Fruit fly (Drosophila melanogaster) whole organism, embryonic: Measurements from ENCODE around the gene CG4074.
A peak's percentile ranks its signal among the peaks of the same experiment; 100 is the strongest.

Experiments used
- Blimp-1 ChIP-seq: fragments of 200-800 bp; sonication (Bioruptor generic); optimal IDR thresholded peaks from 3 replicates; lab custom pipeline; 2018; ENCODE audit warnings: missing biosample characterization, missing genetic modification characterization, mild to moderate bottlenecking, moderate library complexity, missing genetic modification reagents
- CG10209 ChIP-seq: fragments of 200-800 bp; sonication (Bioruptor generic); optimal IDR thresholded peaks from 3 replicates; lab custom pipeline; 2017; ENCODE audit warnings: missing biosample characterization, mild to moderate bottlenecking, missing genetic modification characterization, missing genetic modification reagents
- CG10654 ChIP-seq: fragments of 200-800 bp; sonication (Bioruptor generic); optimal IDR thresholded peaks from 2 replicates; lab custom pipeline; 2016; ENCODE audit warnings: missing biosample characterization, missing genetic modification characterization
- CG11695 ChIP-seq: fragments of 200-800 bp; sonication (Bioruptor generic); IDR thresholded peaks from 3 replicates; pipeline ENCODE4 v1.3.6; 2022; ENCODE audit warnings: missing biosample characterization, missing genetic modification characterization
- CG12236 ChIP-seq: fragments of 200-800 bp; sonication (Bioruptor generic); optimal IDR thresholded peaks from 2 replicates; lab custom pipeline; 2016; ENCODE audit warnings: missing biosample characterization, missing genetic modification characterization
- CG13296 ChIP-seq: fragments of 200-800 bp; sonication (Bioruptor generic); optimal IDR thresholded peaks from 3 replicates; lab custom pipeline; 2018; ENCODE audit warnings: missing biosample characterization, mild to moderate bottlenecking, missing genetic modification characterization
- CG13624 ChIP-seq: fragments of 200-800 bp; sonication (Bioruptor generic); optimal IDR thresholded peaks from 2 replicates; lab custom pipeline; 2016; ENCODE audit warnings: missing biosample characterization, missing genetic modification characterization
- CG1647 ChIP-seq: fragments of 200-800 bp; sonication (Bioruptor generic); optimal IDR thresholded peaks from 3 replicates; lab custom pipeline; 2016; ENCODE audit warnings: missing biosample characterization, missing genetic modification characterization
- CG17385 ChIP-seq: fragments of 200-800 bp; sonication (Bioruptor generic); optimal IDR thresholded peaks from 3 replicates; lab custom pipeline; 2018; ENCODE audit warnings: missing biosample characterization, mild to moderate bottlenecking, missing genetic modification characterization
- CG2678 ChIP-seq: fragments of 200-800 bp; sonication (Bioruptor generic); optimal IDR thresholded peaks from 3 replicates; lab custom pipeline; 2019; ENCODE audit warnings: missing biosample characterization, mild to moderate bottlenecking, missing genetic modification characterization, moderate library complexity
- CG2712 ChIP-seq: fragments of 200-800 bp; optimal IDR thresholded peaks from 3 replicates; lab custom pipeline; 2019; ENCODE audit warnings: missing biosample characterization, mild to moderate bottlenecking, missing genetic modification characterization, moderate library complexity
- CG3726 ChIP-seq: fragments of 200-800 bp; sonication (Bioruptor generic); IDR thresholded peaks from 3 replicates; pipeline ENCODE4, ENCODE4 v1.3.6; 2022; ENCODE audit warnings: missing biosample characterization, missing genetic modification characterization
- CG3838 ChIP-seq: fragments of 200-800 bp; sonication (Bioruptor generic); optimal IDR thresholded peaks from 3 replicates; lab custom pipeline; 2016; ENCODE audit warnings: missing biosample characterization, missing genetic modification characterization
- CG6765 ChIP-seq: fragments of 200-800 bp; sonication (Bioruptor generic); optimal IDR thresholded peaks from 3 replicates; lab custom pipeline; 2017; ENCODE audit warnings: missing biosample characterization, mild to moderate bottlenecking, missing genetic modification characterization
- CG7839 ChIP-seq: fragments of 200-800 bp; sonication (Bioruptor generic); optimal IDR thresholded peaks from 3 replicates; lab custom pipeline; 2018; ENCODE audit warnings: missing biosample characterization, mild to moderate bottlenecking, missing genetic modification characterization, moderate library complexity
- Dfd ChIP-seq, 2 experiments: fragments of >200 bp; optimal IDR thresholded peaks; 2 replicates each; lab custom pipeline; 2017; ENCODE audit warnings: missing biosample characterization in 2 of 2, missing genetic modification characterization in 2 of 2
- Dip2 ChIP-seq: fragments of 200-800 bp; sonication (Bioruptor generic); IDR thresholded peaks from 2 replicates; pipeline ENCODE4 v1.3.6; 2022; ENCODE audit warnings: missing biosample characterization, missing genetic modification characterization
- Doc2 ChIP-seq: fragments of 200-800 bp; sonication (Bioruptor generic); IDR thresholded peaks from 2 replicates; pipeline ENCODE4 v1.3.6; 2022; ENCODE audit warnings: missing biosample characterization, missing genetic modification characterization
- Eip74EF ChIP-seq, 2 experiments: fragments of 200-800 bp in 1 of 2; fragments of >200 bp in 1 of 2; sonication (Bioruptor generic) in 1 of 2; optimal IDR thresholded peaks; 2 replicates each; lab custom pipeline; 2017 to 2019; ENCODE audit warnings: missing biosample characterization in 2 of 2, missing genetic modification characterization in 2 of 2, mild to moderate bottlenecking in 1 of 2, moderate library complexity in 1 of 2
- Ets65A ChIP-seq: fragments of 200-800 bp; sonication (Bioruptor generic); peaks from one replicate; lab custom pipeline; 2016; ENCODE audit warnings: missing biosample characterization, missing genetic modification characterization
- Hmr ChIP-seq: fragments of 200-800 bp; sonication (Bioruptor generic); optimal IDR thresholded peaks from 3 replicates; lab custom pipeline; 2017; ENCODE audit warnings: mild to moderate bottlenecking, missing biosample characterization, missing genetic modification reagents, missing genetic modification characterization
- Hsf ChIP-seq: fragments of 200-800 bp; sonication (Bioruptor generic); optimal IDR thresholded peaks from 3 replicates; lab custom pipeline; 2016; ENCODE audit warnings: missing biosample characterization, missing genetic modification characterization
- Meics ChIP-seq: fragments of 200-800 bp; sonication (Bioruptor generic); optimal IDR thresholded peaks from 2 replicates; lab custom pipeline; 2017; ENCODE audit warnings: missing biosample characterization, mild to moderate bottlenecking, missing genetic modification characterization
- NfI ChIP-seq: fragments of 200-800 bp; sonication (Bioruptor generic); optimal IDR thresholded peaks from 3 replicates; lab custom pipeline; 2018; ENCODE audit warnings: missing biosample characterization, mild to moderate bottlenecking, missing genetic modification characterization, moderate library complexity
- Oli ChIP-seq: fragments of 200-800 bp; sonication (Bioruptor generic); optimal IDR thresholded peaks from 2 replicates; lab custom pipeline; 2018; ENCODE audit warnings: missing biosample characterization, mild to moderate bottlenecking, missing genetic modification characterization, moderate library complexity
- Poxn ChIP-seq: fragments of 200-800 bp; sonication (Bioruptor generic); IDR thresholded peaks from 2 replicates; pipeline ENCODE4 v1.3.6; 2022; ENCODE audit warnings: missing biosample characterization, missing genetic modification characterization
- Trl ChIP-seq, 3 experiments: fragments of >200 bp in 2 of 3; fragments of 200-800 bp in 1 of 3; sonication (Bioruptor generic) in 1 of 3; optimal IDR thresholded peaks; 2 replicates in 1 of 3; 3 replicates in 2 of 3; lab custom pipeline; 2016 to 2017; ENCODE audit warnings: missing biosample characterization in 1 of 3, missing genetic modification characterization in 1 of 3
- ab ChIP-seq: fragments of 200-800 bp; sonication (Bioruptor generic); optimal IDR thresholded peaks from 2 replicates; lab custom pipeline; 2016; ENCODE audit warnings: missing biosample characterization, missing genetic modification characterization
- bcd ChIP-seq: fragments of 200-800 bp; sonication (Bioruptor generic); optimal IDR thresholded peaks from 2 replicates; lab custom pipeline; 2017; ENCODE audit warnings: missing biosample characterization, mild to moderate bottlenecking, missing genetic modification characterization
- bigmax ChIP-seq: fragments of 200-800 bp; sonication (Bioruptor generic); optimal IDR thresholded peaks from 2 replicates; lab custom pipeline; 2018; ENCODE audit warnings: missing biosample characterization, mild to moderate bottlenecking, missing genetic modification characterization
- chn ChIP-seq: fragments of 200-800 bp; sonication (Bioruptor generic); optimal IDR thresholded peaks from 2 replicates; lab custom pipeline; 2016; ENCODE audit warnings: missing biosample characterization, missing genetic modification characterization
- dmrt99B ChIP-seq: fragments of 200-800 bp; sonication (Bioruptor generic); optimal IDR thresholded peaks from 2 replicates; lab custom pipeline; 2018; ENCODE audit warnings: missing biosample characterization, mild to moderate bottlenecking, missing genetic modification characterization, moderate library complexity
- ewg ChIP-seq: fragments of 200-800 bp; sonication (Bioruptor generic); optimal IDR thresholded peaks from 3 replicates; lab custom pipeline; 2017; ENCODE audit warnings: mild to moderate bottlenecking, missing biosample characterization, missing genetic modification reagents, missing genetic modification characterization
- gem ChIP-seq: fragments of 200-800 bp; sonication (Bioruptor generic); optimal IDR thresholded peaks from 2 replicates; lab custom pipeline; 2019; ENCODE audit warnings: missing biosample characterization, mild to moderate bottlenecking, missing genetic modification characterization, moderate library complexity
- hbn ChIP-seq: fragments of 200-800 bp; sonication (Bioruptor generic); IDR thresholded peaks from 2 replicates; pipeline ENCODE4 v1.3.6; 2022; ENCODE audit warnings: missing biosample characterization, missing genetic modification characterization; ENCODE audit not compliant: partially characterized antibody
- maf-S ChIP-seq: fragments of 200-800 bp; sonication (Bioruptor generic); optimal IDR thresholded peaks from 2 replicates; lab custom pipeline; 2016; ENCODE audit warnings: missing biosample characterization, missing genetic modification characterization
- mam ChIP-seq: fragments of 200-800 bp; sonication (Bioruptor generic); optimal IDR thresholded peaks from 3 replicates; lab custom pipeline; 2016; ENCODE audit warnings: missing biosample characterization, missing genetic modification characterization
- mirr ChIP-seq: fragments of 200-800 bp; sonication (Bioruptor generic); optimal IDR thresholded peaks from 3 replicates; lab custom pipeline; 2018; ENCODE audit warnings: missing biosample characterization, mild to moderate bottlenecking, missing genetic modification characterization
- onecut ChIP-seq: fragments of 200-800 bp; sonication (Bioruptor generic); IDR thresholded peaks from 2 replicates; pipeline ENCODE4 v1.3.6; 2022; ENCODE audit warnings: missing biosample characterization, missing genetic modification characterization
- pfk ChIP-seq: fragments of 200-800 bp; sonication (Bioruptor generic); optimal IDR thresholded peaks from 2 replicates; lab custom pipeline; 2018; ENCODE audit warnings: missing biosample characterization, mild to moderate bottlenecking, missing genetic modification characterization, moderate library complexity
- slbo ChIP-seq: fragments of 200-800 bp; sonication (Bioruptor generic); IDR thresholded peaks from 2 replicates; pipeline ENCODE4 v1.3.6; 2022; ENCODE audit warnings: missing biosample characterization, missing genetic modification characterization
- stwl ChIP-seq: fragments of 200-800 bp; sonication (Bioruptor generic); optimal IDR thresholded peaks from 3 replicates; lab custom pipeline; 2018; ENCODE audit warnings: missing biosample characterization, mild to moderate bottlenecking, missing genetic modification characterization, moderate library complexity
- unpg ChIP-seq: fragments of 200-800 bp; sonication (Bioruptor generic); optimal IDR thresholded peaks from 3 replicates; lab custom pipeline; 2018; ENCODE audit warnings: missing biosample characterization, mild to moderate bottlenecking, missing genetic modification characterization, moderate library complexity
- vnd ChIP-seq: fragments of 200-800 bp; sonication (Bioruptor generic); IDR thresholded peaks from 3 replicates; pipeline ENCODE4 v1.3.6; 2022; ENCODE audit warnings: missing biosample characterization, missing genetic modification characterization; ENCODE audit not compliant: partially characterized antibody

CG4074 gene

dm6 chr3L:20747299-20747925, 21.9 kb downstream of the CG4074 start (continued):
- TF ChIP-seq Eip74EF (GFP tag; optimal IDR thresholded peaks at IDR 0.05; lab: Kevin White, UChicago) (peak in 1 of 2 experiments; percentile 8), CG3838 (GFP tag; lab: Kevin White, UChicago) (no peak), Hsf (GFP tag; lab: Kevin White, UChicago) (peak; percentile 33), mam (GFP tag; lab: Kevin White, UChicago) (peak; percentile 10), slbo (peak; percentile 34; the same call in 1 of the 2 replicates), Blimp-1 (GFP tag; lab: Kevin White, UChicago) (peak; percentile 1), CG6765 (GFP tag; lab: Kevin White, UChicago) (peak; percentile 2), CG3726 (GFP tag; lab: Robert Waterston, UW) (no peak), onecut (GFP tag; lab: Robert Waterston, UW) (no peak), Dip2 (GFP tag; lab: Robert Waterston, UW) (no peak), Oli (tag; lab: Kevin White, UChicago) (peak; percentile 33), CG13296 (GFP tag; lab: Kevin White, UChicago) (peak; percentile 22), Hmr (GFP tag; lab: Kevin White, UChicago) (peak; percentile 49), ewg (no peak), CG10209 (GFP tag; lab: Kevin White, UChicago) (peak; percentile 2), NfI (GFP tag; lab: Kevin White, UChicago) (peak; percentile 31), CG17385 (GFP tag; lab: Kevin White, UChicago) (peak; percentile 7), gem (tag; lab: Kevin White, UChicago) (peak; percentile 50), Meics (peak; percentile 45), CG13624 (no peak), ab (GFP tag; lab: Kevin White, UChicago) (no peak), CG1647 (GFP tag; lab: Kevin White, UChicago) (no peak), hbn (GFP tag; lab: Robert Waterston, UW) (no peak), Trl (optimal IDR thresholded peaks at IDR 0.05; lab: Kevin White, UChicago) (no peak), Trl (GFP tag; optimal IDR thresholded peaks at IDR 0.05; lab: Kevin White, UChicago) (peak; percentile 21), chn (GFP tag; lab: Kevin White, UChicago) (no peak), unpg (GFP tag; lab: Kevin White, UChicago) (peak; percentile 5), maf-S (no peak), bigmax (GFP tag; lab: Kevin White, UChicago) (no peak), CG2712 (tag; lab: Kevin White, UChicago) (peak; percentile 12), bcd (GFP tag; lab: Kevin White, UChicago) (peak; percentile 19), CG12236 (GFP tag; lab: Kevin White, UChicago) (no peak), Poxn (no peak), pfk (no peak), mirr (GFP tag; lab: Kevin White, UChicago) (peak; percentile 56), CG11695 (GFP tag; lab: Robert Waterston, UW) (no peak), Doc2 (GFP tag; lab: Robert Waterston, UW) (no peak), CG10654 (GFP tag; lab: Kevin White, UChicago) (peak; percentile 9)

dm6 chr3L:20739414-20739813, 29.9 kb downstream of the CG4074 start, which contains the start of gene Gr77a:
Gr77a (minus strand) TSS chr3L:20739430.
- TF ChIP-seq dmrt99B (peak; percentile 16), CG2678 (tag; lab: Kevin White, UChicago) (peak; percentile 0), Dfd (GFP tag; optimal IDR thresholded peaks at IDR 0.05; lab: Kevin White, UChicago) (no peak), gem (tag; lab: Kevin White, UChicago) (peak; percentile 25), Ets65A (GFP tag; lab: Kevin White, UChicago) (peak; percentile 70), vnd (GFP tag; lab: Robert Waterston, UW) (no peak), stwl (tag; lab: Kevin White, UChicago) (no peak), CG7839 (tag; lab: Kevin White, UChicago) (peak; percentile 9)
